Worm (Caenorhabditis elegans): Measurements from ENCODE around the gene cyld-1.

DNA sequence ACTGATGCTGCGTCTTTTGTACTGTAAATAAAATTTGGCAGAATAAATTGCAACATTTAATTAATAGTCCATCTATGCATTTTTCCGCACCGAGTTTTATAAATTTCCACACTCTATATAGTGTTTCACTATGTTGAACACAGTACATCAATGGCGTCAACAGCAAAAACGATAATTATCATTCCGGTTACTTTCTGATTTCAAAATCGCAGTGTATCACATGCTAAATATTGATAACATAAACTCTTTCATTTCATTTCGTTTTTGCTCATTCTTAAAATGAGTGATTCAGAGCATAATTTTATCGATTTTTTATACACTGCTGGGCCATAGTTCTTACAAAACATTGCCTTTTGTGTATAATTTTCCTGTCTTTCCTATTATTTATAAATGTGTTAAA lies 11.9 kb upstream of the cyld-1 start:
- TF ChIP-seq lsy-2 (tag; optimal IDR thresholded peaks at IDR 0.05): no peak
- TF ChIP-seq lin-13 (GFP tag; optimal IDR thresholded peaks at IDR 0.05): no peak
- TF ChIP-seq elt-2 (tag; optimal IDR thresholded peaks at IDR 0.05): no peak
- TF ChIP-seq vab-15 (tag; optimal IDR thresholded peaks at IDR 0.05): no peak
- TF ChIP-seq zag-1 (tag; optimal IDR thresholded peaks at IDR 0.05): no peak
- no peak for TF ChIP-seq pag-3 (tag; optimal IDR thresholded peaks at IDR 0.05; ENCODE audit: borderline replicate concordance, insufficient read depth)
- TF ChIP-seq tbx-2 (tag; optimal IDR thresholded peaks at IDR 0.05): no peak
- TF ChIP-seq mdl-1 (tag; optimal IDR thresholded peaks at IDR 0.05): no peak
- TF ChIP-seq unc-62 (GFP tag; optimal IDR thresholded peaks at IDR 0.05): no peak
- no peak for TF ChIP-seq snpc-4 (tag; optimal IDR thresholded peaks at IDR 0.05)
- TF ChIP-seq aly-2 (tag; optimal IDR thresholded peaks at IDR 0.05): no peak
- no peak for TF ChIP-seq lin-39 (tag; optimal IDR thresholded peaks at IDR 0.05)
- TF ChIP-seq ama-1 (optimal IDR thresholded peaks at IDR 0.05): no peak
